Fruit fly (Drosophila melanogaster) whole organism, pupa: ENCODE results near the gene RpS7.

Experiments
- CG14655 ChIP-seq: fragments of 200-800 bp; sonication (Bioruptor generic); optimal IDR thresholded peaks from 3 replicates; lab custom pipeline; 2017; ENCODE audit warnings: mild to moderate bottlenecking, missing biosample characterization, missing genetic modification reagents, missing genetic modification characterization
- CG17806 ChIP-seq: fragments of 200-800 bp; sonication (Bioruptor generic); optimal IDR thresholded peaks from 2 replicates; lab custom pipeline; 2018; ENCODE audit warnings: missing biosample characterization, mild to moderate bottlenecking, missing genetic modification characterization, moderate library complexity
- CG34367 ChIP-seq: fragments of 200-800 bp; sonication (Bioruptor generic); optimal IDR thresholded peaks from 2 replicates; lab custom pipeline; 2018; ENCODE audit warnings: missing biosample characterization, mild to moderate bottlenecking, missing genetic modification characterization
- CG8301 ChIP-seq: fragments of 200-800 bp; sonication (Bioruptor generic); optimal IDR thresholded peaks from 2 replicates; lab custom pipeline; 2018; ENCODE audit warnings: missing biosample characterization, mild to moderate bottlenecking, missing genetic modification characterization
- CG9948 ChIP-seq: fragments of 200-800 bp; sonication (Bioruptor generic); optimal IDR thresholded peaks from 2 replicates; lab custom pipeline; 2018; ENCODE audit warnings: missing biosample characterization, mild to moderate bottlenecking, missing genetic modification characterization, moderate library complexity
- EcR ChIP-seq: fragments of 200-800 bp; sonication (Bioruptor generic); optimal IDR thresholded peaks from 3 replicates; lab custom pipeline; 2019; ENCODE audit warnings: missing biosample characterization, missing genetic modification characterization, mild to moderate bottlenecking, moderate library complexity, missing genetic modification reagents
- fd96Ca ChIP-seq: fragments of 200-800 bp; sonication (Bioruptor generic); IDR thresholded peaks from 3 replicates; pipeline ENCODE4 v1.3.6; 2022; ENCODE audit warnings: missing biosample characterization, missing genetic modification characterization

dm6 chr3R:30202898-30203103, 6.0 kb downstream of the RpS7 start, which contains the start of gene CG9743:
- TF ChIP-seq CG17806 (tag; lab: Kevin White, UChicago) (no peak), CG14655 (GFP tag; lab: Kevin White, UChicago) (no peak), CG8301 (no peak), fd96Ca (GFP tag; lab: Robert Waterston, UW) (no peak), CG9948 (tag; lab: Kevin White, UChicago) (no peak), CG34367 (tag; lab: Kevin White, UChicago) (no peak), EcR (GFP tag; lab: Kevin White, UChicago) (no peak)
